Worm (Caenorhabditis elegans) whole organism, L3 larva: ENCODE data around the gene lido-8.

Experiments
- mml-1 ChIP-seq: fragments of 150-350 bp; sonication (generic microtip); optimal IDR thresholded peaks from 3 replicates; lab custom pipeline; 2014; ENCODE audit warnings: missing biosample characterization, missing genetic modification characterization
- zag-1 ChIP-seq: fragments of 150-350 bp; optimal IDR thresholded peaks from 2 replicates; lab custom pipeline; 2014; ENCODE audit warnings: missing biosample characterization, missing genetic modification characterization

ce11 chrII:3038453-3038909 is 41.7 kb downstream of the lido-8 start, which contains the start of the genes B0454.26 and B0454.5:
- TF ChIP-seq mml-1 (tag; lab: Kevin White, UChicago) (no peak), zag-1 (tag; lab: Kevin White, UChicago) (no peak)
